Worm (Caenorhabditis elegans) whole organism, midembryonic: ENCODE measurements around the gene klp-3.

ENCODE experiments used
- T22C8.4 ChIP-seq: fragments of 200-800 bp; sonication (Bioruptor generic); IDR thresholded peaks from 2 replicates; pipeline ENCODE4 v1.3.6; 2022; ENCODE audit warnings: missing genetic modification characterization, missing compliant biosample characterization
- cog-1 ChIP-seq: sonication (generic microtip); optimal IDR thresholded peaks from 2 replicates; lab custom pipeline; 2016; ENCODE audit warnings: missing genetic modification characterization, missing compliant biosample characterization
- flt-1 ChIP-seq: fragments of 200-800 bp; sonication (Bioruptor generic); IDR thresholded peaks from 2 replicates; pipeline ENCODE4 v1.3.6; 2022; ENCODE audit warnings: missing genetic modification characterization, missing compliant biosample characterization
- klf-2 ChIP-seq: fragments of 200-800 bp; sonication (Bioruptor generic); conservative IDR thresholded peaks from 2 replicates; pipeline ENCODE4 v1.3.6; 2022; ENCODE audit warnings: missing genetic modification reagents, missing genetic modification characterization, missing compliant biosample characterization
- med-1 ChIP-seq: sonication (generic microtip); optimal IDR thresholded peaks from 2 replicates; lab custom pipeline; 2017; ENCODE audit warnings: missing genetic modification characterization, mild to moderate bottlenecking, missing compliant biosample characterization, antibody characterized with exemption, missing genetic modification reagents; ENCODE audit not compliant: insufficient read depth
- ref-1 ChIP-seq: fragments of 200-800 bp; sonication (Bioruptor generic); conservative IDR thresholded peaks from 2 replicates; pipeline ENCODE4 v1.3.6; 2022; ENCODE audit warnings: missing genetic modification reagents, missing genetic modification characterization, missing compliant biosample characterization
- tab-1 ChIP-seq: fragments of 200-800 bp; sonication (Bioruptor generic); IDR thresholded peaks from 2 replicates; pipeline ENCODE4 v1.3.6; 2022; ENCODE audit warnings: missing genetic modification characterization, missing compliant biosample characterization
- ztf-23 ChIP-seq: fragments of 200-800 bp; sonication (Bioruptor generic); IDR thresholded peaks from 2 replicates; pipeline ENCODE4 v1.3.6; 2022; ENCODE audit warnings: missing genetic modification reagents, missing genetic modification characterization, missing compliant biosample characterization
- ztf-29 ChIP-seq: fragments of 200-800 bp; sonication (Bioruptor generic); IDR thresholded peaks from 2 replicates; pipeline ENCODE4 v1.3.6; 2022; ENCODE audit warnings: missing genetic modification reagents, missing genetic modification characterization, missing compliant biosample characterization

The klp-3 gene

DNA sequence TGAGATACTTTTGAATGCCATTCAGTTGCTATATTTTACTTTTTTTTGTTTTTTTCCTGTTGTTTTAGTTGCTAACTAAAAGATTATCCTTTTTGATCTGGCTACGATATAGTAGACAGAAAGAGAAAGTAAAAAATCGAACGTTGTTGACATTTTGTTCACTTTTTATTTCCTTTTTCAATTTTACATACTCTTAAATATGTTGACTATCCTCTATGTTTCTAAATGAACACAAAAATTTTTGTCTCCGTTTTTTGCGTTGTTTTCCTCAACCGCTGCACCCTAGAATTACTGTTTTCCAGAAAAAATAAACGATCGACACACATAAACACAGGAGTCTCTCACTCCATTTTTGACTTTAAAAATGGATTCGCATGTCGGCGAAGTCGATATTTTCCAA, at the start of gene klp-3:
Gene klp-3, plus strand, starts transcription at position 301 of the 400 bp plus-strand sequence.
- TF ChIP-seq tab-1 (GFP tag; lab: Robert Waterston, UW): no peak
- TF ChIP-seq flt-1 (GFP tag; lab: Robert Waterston, UW): no peak
- TF ChIP-seq cog-1 (tag; lab: Kevin White, UChicago): no peak
- no peak for TF ChIP-seq T22C8.4 (GFP tag; lab: Robert Waterston, UW)
- no peak for TF ChIP-seq ztf-23 (GFP tag; lab: Robert Waterston, UW)
- no peak for TF ChIP-seq ref-1 (GFP tag; lab: Robert Waterston, UW)
- TF ChIP-seq klf-2: no peak
- no peak for TF ChIP-seq ztf-29
- no peak for TF ChIP-seq med-1 (GFP tag; lab: Kevin White, UChicago)

DNA sequence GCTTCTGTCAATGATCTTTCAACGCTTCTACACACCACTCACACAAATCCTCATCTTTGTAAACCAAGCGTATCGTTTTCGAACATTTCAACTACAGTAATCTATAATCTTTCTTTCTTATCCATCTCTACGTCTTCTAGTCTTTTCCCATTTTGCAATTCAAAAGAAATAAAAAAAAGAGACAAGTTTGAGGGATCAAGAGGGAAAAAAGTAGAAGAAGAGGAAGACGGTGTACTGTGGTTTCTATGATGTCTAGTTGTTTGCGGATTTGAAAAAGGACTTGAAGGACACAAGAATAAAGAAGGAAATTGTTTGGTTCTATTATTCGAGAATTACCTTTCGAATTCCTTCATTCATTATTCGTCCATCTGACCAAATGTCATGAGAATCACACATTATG, 49.6 kb upstream of the klp-3 start:
- TF ChIP-seq klf-2 (no peak), med-1 (GFP tag; lab: Kevin White, UChicago) (no peak), T22C8.4 (GFP tag; lab: Robert Waterston, UW) (no peak), ztf-23 (GFP tag; lab: Robert Waterston, UW) (no peak), ref-1 (GFP tag; lab: Robert Waterston, UW) (no peak), cog-1 (tag; lab: Kevin White, UChicago) (no peak), ztf-29 (no peak), flt-1 (GFP tag; lab: Robert Waterston, UW) (no peak), tab-1 (GFP tag; lab: Robert Waterston, UW) (no peak)

- TF ChIP-seq ztf-29 (no peak), flt-1 (GFP tag; lab: Robert Waterston, UW) (no peak), ztf-23 (GFP tag; lab: Robert Waterston, UW) (no peak), med-1 (GFP tag; lab: Kevin White, UChicago) (no peak), ref-1 (GFP tag; lab: Robert Waterston, UW) (no peak), tab-1 (GFP tag; lab: Robert Waterston, UW) (no peak), cog-1 (tag; lab: Kevin White, UChicago) (no peak), T22C8.4 (GFP tag; lab: Robert Waterston, UW) (no peak), klf-2 (no peak)
Observed at ce11 chrII:7794222-7794621, 47.9 kb upstream of the klp-3 start, which contains the start of gene glr-4. glr-4 (minus strand) TSS chrII:7794322.

DNA sequence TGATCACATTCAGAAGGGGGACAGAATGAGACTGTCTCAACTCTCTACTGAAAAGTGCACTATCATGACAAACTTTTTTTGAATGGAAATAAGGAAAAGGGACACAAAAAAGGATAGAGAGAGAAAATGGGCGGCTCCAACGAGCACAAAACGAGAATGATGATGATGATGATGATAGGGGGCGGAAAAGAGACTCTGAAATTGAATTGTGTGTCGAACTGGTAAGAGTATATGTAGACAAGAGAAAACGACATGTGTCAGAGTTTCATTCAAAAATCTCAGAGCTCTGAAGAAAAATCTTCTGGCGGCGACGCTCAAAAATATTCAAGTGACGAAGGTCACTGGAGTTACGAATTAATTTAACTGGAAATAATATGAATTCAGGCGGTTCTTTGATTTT, 46.9 kb upstream of the klp-3 start:
- TF ChIP-seq ztf-29 (no peak), ref-1 (GFP tag; lab: Robert Waterston, UW) (no peak)

- no peak for TF ChIP-seq cog-1 (tag; lab: Kevin White, UChicago)
Observed at ce11 chrII:7801255-7801654, 40.9 kb upstream of the klp-3 start.

- no peak for TF ChIP-seq klf-2
- TF ChIP-seq tab-1 (GFP tag; lab: Robert Waterston, UW): no peak
- TF ChIP-seq flt-1 (GFP tag; lab: Robert Waterston, UW): no peak
- no peak for TF ChIP-seq T22C8.4 (GFP tag; lab: Robert Waterston, UW)
- no peak for TF ChIP-seq ztf-29
- TF ChIP-seq med-1 (GFP tag; lab: Kevin White, UChicago): no peak
- no peak for TF ChIP-seq ztf-23 (GFP tag; lab: Robert Waterston, UW)
- TF ChIP-seq cog-1 (tag; lab: Kevin White, UChicago): no peak
- no peak for TF ChIP-seq ref-1 (GFP tag; lab: Robert Waterston, UW)
Observed at ce11 chrII:7801899-7802298, 40.3 kb upstream of the klp-3 start.

ce11 chrII:7803174-7803573, 39.0 kb upstream of the klp-3 start:
- no peak for TF ChIP-seq ztf-23 (GFP tag; lab: Robert Waterston, UW)
- TF ChIP-seq ref-1 (GFP tag; lab: Robert Waterston, UW): no peak
- no peak for TF ChIP-seq klf-2
- TF ChIP-seq ztf-29: no peak
- TF ChIP-seq T22C8.4 (GFP tag; lab: Robert Waterston, UW): no peak
- no peak for TF ChIP-seq tab-1 (GFP tag; lab: Robert Waterston, UW)
- no peak for TF ChIP-seq flt-1 (GFP tag; lab: Robert Waterston, UW)
- TF ChIP-seq med-1 (GFP tag; lab: Kevin White, UChicago): no peak
- TF ChIP-seq cog-1 (tag; lab: Kevin White, UChicago): no peak

DNA sequence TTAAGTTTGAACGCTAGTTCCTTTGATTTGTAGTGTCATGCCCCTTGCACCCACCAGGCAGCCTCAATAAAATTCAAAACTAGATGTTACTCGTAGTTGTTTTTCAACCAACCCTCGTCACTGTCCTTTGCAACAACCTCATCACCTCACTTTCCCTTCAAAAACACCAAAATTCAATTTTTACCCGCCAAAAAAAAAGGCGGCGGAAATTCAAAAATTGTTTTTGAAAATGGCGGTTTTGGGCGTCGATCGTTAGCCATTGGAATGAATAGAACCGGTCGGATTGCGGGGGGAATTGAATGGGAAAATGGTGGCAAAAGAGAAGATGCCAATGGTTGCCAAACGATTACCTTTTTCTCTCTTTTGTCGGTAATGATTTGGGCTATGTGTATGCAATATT, 36.1 kb upstream of the klp-3 start:
- TF ChIP-seq cog-1 (tag; lab: Kevin White, UChicago): no peak
- TF ChIP-seq ref-1 (GFP tag; lab: Robert Waterston, UW): no peak
- no peak for TF ChIP-seq ztf-29
- no peak for TF ChIP-seq tab-1 (GFP tag; lab: Robert Waterston, UW)
- TF ChIP-seq klf-2: no peak
- no peak for TF ChIP-seq ztf-23 (GFP tag; lab: Robert Waterston, UW)
- TF ChIP-seq med-1 (GFP tag; lab: Kevin White, UChicago): no peak
- no peak for TF ChIP-seq flt-1 (GFP tag; lab: Robert Waterston, UW)
- no peak for TF ChIP-seq T22C8.4 (GFP tag; lab: Robert Waterston, UW)

DNA sequence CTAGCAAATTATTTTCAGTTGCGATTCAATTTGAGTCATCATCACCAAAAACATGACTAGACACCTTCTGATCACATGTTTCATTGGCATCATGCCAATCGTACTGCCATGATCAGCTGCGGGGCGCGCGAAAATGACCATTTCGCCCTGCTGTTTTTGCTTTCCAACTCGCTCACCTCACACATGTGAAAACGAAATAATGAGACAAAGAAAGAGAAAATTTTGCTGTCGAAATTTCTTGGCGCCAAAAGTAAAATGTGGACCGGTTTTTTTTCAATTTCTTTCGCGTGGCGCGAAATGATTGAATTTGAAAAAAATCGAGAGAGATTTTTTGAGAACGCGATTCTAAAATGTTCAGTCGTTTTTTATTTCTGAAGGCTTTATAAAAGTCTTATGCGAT, 35.3 kb upstream of the klp-3 start:
- TF ChIP-seq klf-2: no peak
- no peak for TF ChIP-seq ztf-29
- TF ChIP-seq med-1 (GFP tag; lab: Kevin White, UChicago): no peak
- TF ChIP-seq flt-1 (GFP tag; lab: Robert Waterston, UW): no peak
- no peak for TF ChIP-seq ref-1 (GFP tag; lab: Robert Waterston, UW)
- no peak for TF ChIP-seq ztf-23 (GFP tag; lab: Robert Waterston, UW)
- no peak for TF ChIP-seq T22C8.4 (GFP tag; lab: Robert Waterston, UW)

DNA sequence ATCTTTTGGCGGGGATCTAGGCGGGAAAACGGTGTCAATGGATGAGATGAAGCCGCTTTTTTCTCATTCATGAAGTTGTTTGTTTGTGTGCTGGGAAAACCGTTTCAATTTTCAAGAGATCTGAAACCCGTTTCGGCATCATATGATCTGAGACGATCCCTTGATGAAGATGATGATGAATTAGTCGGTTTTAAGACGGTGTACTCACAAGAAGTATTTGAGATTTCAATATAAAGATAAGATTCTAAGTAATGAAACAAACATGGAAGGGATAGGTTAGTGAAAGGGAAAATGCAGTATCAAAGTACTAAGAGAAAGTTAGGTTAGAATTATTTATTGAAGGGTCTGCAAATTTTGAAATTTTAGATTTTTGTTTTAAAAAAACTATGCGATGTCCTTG, 34.0 kb upstream of the klp-3 start:
- TF ChIP-seq ref-1 (GFP tag; lab: Robert Waterston, UW): no peak
- no peak for TF ChIP-seq tab-1 (GFP tag; lab: Robert Waterston, UW)
- no peak for TF ChIP-seq klf-2
- TF ChIP-seq cog-1 (tag; lab: Kevin White, UChicago): no peak
- TF ChIP-seq T22C8.4 (GFP tag; lab: Robert Waterston, UW): no peak
- no peak for TF ChIP-seq flt-1 (GFP tag; lab: Robert Waterston, UW)
- no peak for TF ChIP-seq ztf-23 (GFP tag; lab: Robert Waterston, UW)
- TF ChIP-seq ztf-29: no peak
- no peak for TF ChIP-seq med-1 (GFP tag; lab: Kevin White, UChicago)
